Fruit fly (Drosophila melanogaster) S2 (cell line): ENCODE measurements around the gene CkIIalpha-i3.

Source experiments
- CG8478 ChIP-seq: fragments of >200 bp; optimal IDR thresholded peaks from 2 replicates; lab custom pipeline; 2018
- CTCF ChIP-seq, 2 experiments: fragments of >200 bp; optimal IDR thresholded peaks; 2 replicates each; lab custom pipeline; 2018

DNA sequence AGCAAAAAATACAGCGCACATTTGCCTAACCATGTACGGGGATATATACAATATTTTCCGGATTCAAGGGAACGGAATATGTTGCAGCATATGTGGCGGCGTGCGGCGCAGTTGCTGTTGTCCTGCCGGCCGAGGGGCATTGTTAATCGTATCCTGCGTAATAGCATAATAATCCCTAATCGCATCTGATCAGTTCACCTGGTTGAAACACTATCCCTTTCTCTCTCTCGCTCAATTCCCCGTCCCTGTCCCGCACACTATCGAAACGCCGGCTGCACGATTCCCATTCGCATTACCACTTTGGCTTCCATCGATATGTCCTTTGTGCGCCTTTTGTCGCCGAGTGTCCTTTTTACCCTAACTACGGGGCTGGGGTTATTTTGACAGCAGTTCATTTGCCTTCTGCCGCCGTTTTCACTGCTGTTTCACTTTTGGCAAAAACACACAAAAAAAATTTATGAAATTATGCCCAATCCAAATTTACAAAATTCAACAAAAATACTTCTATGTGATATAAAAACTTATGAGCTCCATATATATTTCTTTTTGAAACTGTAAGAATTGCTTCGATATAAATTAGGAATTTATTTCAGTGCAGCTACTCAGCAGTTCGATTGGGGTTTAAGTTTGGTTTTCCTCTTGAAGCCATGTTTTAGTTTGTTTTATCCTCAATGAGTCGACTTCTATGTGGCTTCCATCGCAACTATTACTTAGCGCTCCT, 35.0 kb upstream of the CkIIalpha-i3 start:
- TF ChIP-seq CG8478 (lab: Kevin White, UChicago) (no peak), CTCF (optimal IDR thresholded peaks at IDR 0.05; lab: Kevin White, UChicago) (no peak)
